Fruit fly (Drosophila melanogaster) whole organism, embryonic: Measurements from ENCODE around the gene Obp99d.
A peak's percentile ranks its signal among the peaks of the same experiment; 100 is the strongest.

Experiments used
- Ada2b ChIP-seq: fragments of 200-800 bp; sonication (Bioruptor generic); IDR thresholded peaks from 2 replicates; pipeline ENCODE4 v1.3.6; 2022; ENCODE audit warnings: missing biosample characterization, missing genetic modification characterization
- Atf3 ChIP-seq: fragments of 200-800 bp; sonication (Bioruptor generic); optimal IDR thresholded peaks from 3 replicates; lab custom pipeline; 2016; ENCODE audit warnings: missing biosample characterization, missing genetic modification characterization
- B-H1 ChIP-seq: fragments of 200-800 bp; sonication (Bioruptor generic); IDR thresholded peaks from 3 replicates; pipeline ENCODE4 v1.3.6; 2022; ENCODE audit warnings: missing biosample characterization, missing genetic modification characterization
- CG10366 ChIP-seq: fragments of 200-800 bp; sonication (Bioruptor generic); IDR thresholded peaks from 2 replicates; pipeline ENCODE4 v1.3.6; 2022; ENCODE audit warnings: missing biosample characterization, missing genetic modification characterization
- CG10431 ChIP-seq: fragments of 200-800 bp; sonication (Bioruptor generic); optimal IDR thresholded peaks from 3 replicates; lab custom pipeline; 2018; ENCODE audit warnings: missing biosample characterization, mild to moderate bottlenecking, missing genetic modification characterization
- CG10565 ChIP-seq: fragments of 200-800 bp; sonication (Bioruptor generic); optimal IDR thresholded peaks from 3 replicates; lab custom pipeline; 2016; ENCODE audit warnings: missing biosample characterization, mild to moderate bottlenecking, missing genetic modification characterization
- CG11723 ChIP-seq: fragments of 200-800 bp; sonication (Bioruptor generic); optimal IDR thresholded peaks from 2 replicates; lab custom pipeline; 2017; ENCODE audit warnings: missing biosample characterization, mild to moderate bottlenecking, missing genetic modification characterization
- CG12155 ChIP-seq: fragments of 200-800 bp; sonication (Bioruptor generic); optimal IDR thresholded peaks from 3 replicates; lab custom pipeline; 2016; ENCODE audit warnings: missing biosample characterization, missing genetic modification characterization
- CG12769 ChIP-seq: fragments of 200-800 bp; sonication (Bioruptor generic); optimal IDR thresholded peaks from 2 replicates; lab custom pipeline; 2019; ENCODE audit warnings: missing biosample characterization, mild to moderate bottlenecking, missing genetic modification characterization, moderate library complexity
- CG13894 ChIP-seq: fragments of 200-800 bp; sonication (Bioruptor generic); optimal IDR thresholded peaks from 3 replicates; lab custom pipeline; 2018; ENCODE audit warnings: missing biosample characterization, mild to moderate bottlenecking, missing genetic modification characterization, moderate library complexity
- CG15514 ChIP-seq: fragments of 200-800 bp; sonication (Bioruptor generic); optimal IDR thresholded peaks from 3 replicates; lab custom pipeline; 2017; ENCODE audit warnings: missing biosample characterization, missing genetic modification characterization, mild to moderate bottlenecking, moderate library complexity, missing genetic modification reagents
- CG17359 ChIP-seq: fragments of 200-800 bp; sonication (Bioruptor generic); optimal IDR thresholded peaks from 3 replicates; lab custom pipeline; 2018; ENCODE audit warnings: missing biosample characterization, mild to moderate bottlenecking, missing genetic modification characterization, moderate library complexity
- CG18619 ChIP-seq: fragments of 200-800 bp; sonication (Bioruptor generic); optimal IDR thresholded peaks from 3 replicates; lab custom pipeline; 2017; ENCODE audit warnings: missing biosample characterization, mild to moderate bottlenecking, missing genetic modification characterization
- CG34422 ChIP-seq: fragments of 200-800 bp; sonication (Bioruptor generic); IDR thresholded peaks from 3 replicates; pipeline ENCODE4 v1.3.6; 2022; ENCODE audit warnings: missing biosample characterization, missing genetic modification characterization
- CG4282 ChIP-seq: fragments of 200-800 bp; sonication (Bioruptor generic); optimal IDR thresholded peaks from 2 replicates; lab custom pipeline; 2016; ENCODE audit warnings: missing biosample characterization, missing genetic modification characterization
- CG4360 ChIP-seq: fragments of 200-800 bp; sonication (Bioruptor generic); IDR thresholded peaks from 2 replicates; pipeline ENCODE4 v1.3.6; 2022; ENCODE audit warnings: missing biosample characterization, missing genetic modification characterization
- CG4820 ChIP-seq: fragments of 200-800 bp; sonication (Bioruptor generic); optimal IDR thresholded peaks from 3 replicates; lab custom pipeline; 2016; ENCODE audit warnings: missing biosample characterization, missing genetic modification characterization
- CG6254 ChIP-seq: fragments of 200-800 bp; sonication (Bioruptor generic); optimal IDR thresholded peaks from 3 replicates; lab custom pipeline; 2017; ENCODE audit warnings: mild to moderate bottlenecking, missing biosample characterization, missing genetic modification reagents, missing genetic modification characterization
- CG7786 ChIP-seq: fragments of 200-800 bp; sonication (Bioruptor generic); optimal IDR thresholded peaks from 2 replicates; lab custom pipeline; 2016; ENCODE audit warnings: missing biosample characterization, missing genetic modification characterization
- CG7928 ChIP-seq: fragments of 200-800 bp; sonication (Bioruptor generic); optimal IDR thresholded peaks from 2 replicates; lab custom pipeline; 2017; ENCODE audit warnings: missing biosample characterization, mild to moderate bottlenecking, missing genetic modification characterization
- CG8089 ChIP-seq: fragments of 200-800 bp; sonication (Bioruptor generic); optimal IDR thresholded peaks from 3 replicates; lab custom pipeline; 2016; ENCODE audit warnings: missing biosample characterization, missing genetic modification characterization
- CG8290 ChIP-seq, 3 experiments: fragments of 200-800 bp; sonication (Bioruptor generic); optimal IDR thresholded peaks; 2 replicates each; lab custom pipeline; 2016 to 2019; ENCODE audit warnings: missing biosample characterization in 3 of 3, missing genetic modification characterization in 3 of 3, mild to moderate bottlenecking in 2 of 3, moderate library complexity in 1 of 3
- CG8359 ChIP-seq: fragments of 200-800 bp; sonication (Bioruptor generic); optimal IDR thresholded peaks from 2 replicates; lab custom pipeline; 2017; ENCODE audit warnings: missing biosample characterization, mild to moderate bottlenecking, missing genetic modification characterization, borderline replicate concordance
- CG8924 ChIP-seq: fragments of 200-800 bp; optimal IDR thresholded peaks from 3 replicates; lab custom pipeline; 2019; ENCODE audit warnings: missing biosample characterization, mild to moderate bottlenecking, missing genetic modification characterization, moderate library complexity
- Dfd ChIP-seq, 2 experiments: fragments of >200 bp; optimal IDR thresholded peaks; 2 replicates each; lab custom pipeline; 2017; ENCODE audit warnings: missing biosample characterization in 2 of 2, missing genetic modification characterization in 2 of 2
- Doc2 ChIP-seq: fragments of 200-800 bp; sonication (Bioruptor generic); IDR thresholded peaks from 2 replicates; pipeline ENCODE4 v1.3.6; 2022; ENCODE audit warnings: missing biosample characterization, missing genetic modification characterization
- Oaz ChIP-seq: fragments of 200-800 bp; sonication (Bioruptor generic); IDR thresholded peaks from 2 replicates; pipeline ENCODE4 v1.3.6; 2022; ENCODE audit warnings: missing biosample characterization, missing genetic modification characterization
- Opbp ChIP-seq: fragments of 200-800 bp; sonication (Bioruptor generic); IDR thresholded peaks from 3 replicates; pipeline ENCODE4 v1.3.6; 2022; ENCODE audit warnings: missing biosample characterization, missing genetic modification characterization; ENCODE audit not compliant: partially characterized antibody
- Side ChIP-seq: fragments of 200-800 bp; sonication (Bioruptor generic); optimal IDR thresholded peaks from 2 replicates; lab custom pipeline; 2016; ENCODE audit warnings: missing biosample characterization, missing genetic modification characterization
- Tbp ChIP-seq: fragments of >200 bp; optimal IDR thresholded peaks from 2 replicates; lab custom pipeline; 2018; ENCODE audit warnings: missing biosample characterization, missing genetic modification characterization
- Trl ChIP-seq, 3 experiments: fragments of >200 bp in 2 of 3; fragments of 200-800 bp in 1 of 3; sonication (Bioruptor generic) in 1 of 3; optimal IDR thresholded peaks; 2 replicates in 1 of 3; 3 replicates in 2 of 3; lab custom pipeline; 2016 to 2017; ENCODE audit warnings: missing biosample characterization in 1 of 3, missing genetic modification characterization in 1 of 3
- ac ChIP-seq: fragments of 200-800 bp; sonication (Bioruptor generic); optimal IDR thresholded peaks from 3 replicates; lab custom pipeline; 2017; ENCODE audit warnings: missing biosample characterization, mild to moderate bottlenecking, missing genetic modification characterization
- al ChIP-seq: fragments of 200-800 bp; sonication (Bioruptor generic); IDR thresholded peaks from 2 replicates; pipeline ENCODE4 v1.3.6; 2022; ENCODE audit warnings: missing biosample characterization, missing genetic modification characterization
- ara ChIP-seq: fragments of 200-800 bp; sonication (Bioruptor generic); IDR thresholded peaks from 2 replicates; pipeline ENCODE4 v1.3.6; 2022; ENCODE audit warnings: missing biosample characterization, missing genetic modification characterization
- az2 ChIP-seq: fragments of 200-800 bp; sonication (Bioruptor generic); optimal IDR thresholded peaks from 3 replicates; lab custom pipeline; 2016; ENCODE audit warnings: missing biosample characterization, missing genetic modification characterization
- bigmax ChIP-seq: fragments of 200-800 bp; sonication (Bioruptor generic); optimal IDR thresholded peaks from 2 replicates; lab custom pipeline; 2018; ENCODE audit warnings: missing biosample characterization, mild to moderate bottlenecking, missing genetic modification characterization
- bowl ChIP-seq: fragments of 200-800 bp; sonication (Bioruptor generic); IDR thresholded peaks from 2 replicates; pipeline ENCODE4 v1.3.6; 2022; ENCODE audit warnings: missing biosample characterization, missing genetic modification characterization
- crp ChIP-seq, 2 experiments: fragments of 200-800 bp; sonication (Bioruptor generic); optimal IDR thresholded peaks; 2 replicates in 1 of 2; 3 replicates in 1 of 2; lab custom pipeline; 2017; ENCODE audit warnings: missing biosample characterization in 2 of 2, missing genetic modification characterization in 2 of 2, mild to moderate bottlenecking in 1 of 2, moderate library complexity in 1 of 2
- cwo ChIP-seq: fragments of 200-800 bp; sonication (Bioruptor generic); optimal IDR thresholded peaks from 3 replicates; lab custom pipeline; 2017; ENCODE audit warnings: missing biosample characterization, missing genetic modification characterization, mild to moderate bottlenecking, moderate library complexity, missing genetic modification reagents
- dmrt99B ChIP-seq: fragments of 200-800 bp; sonication (Bioruptor generic); optimal IDR thresholded peaks from 2 replicates; lab custom pipeline; 2018; ENCODE audit warnings: missing biosample characterization, mild to moderate bottlenecking, missing genetic modification characterization, moderate library complexity
- en ChIP-seq: fragments of 200-800 bp; sonication (Bioruptor generic); optimal IDR thresholded peaks from 2 replicates; lab custom pipeline; 2016; ENCODE audit warnings: missing biosample characterization, missing genetic modification characterization
- ewg ChIP-seq: fragments of 200-800 bp; sonication (Bioruptor generic); optimal IDR thresholded peaks from 3 replicates; lab custom pipeline; 2017; ENCODE audit warnings: mild to moderate bottlenecking, missing biosample characterization, missing genetic modification reagents, missing genetic modification characterization
- fd64A ChIP-seq: fragments of 200-800 bp; sonication (Bioruptor generic); optimal IDR thresholded peaks from 3 replicates; lab custom pipeline; 2018; ENCODE audit warnings: missing biosample characterization, mild to moderate bottlenecking, missing genetic modification characterization
- gce ChIP-seq: fragments of 200-800 bp; sonication (Bioruptor generic); IDR thresholded peaks from 3 replicates; pipeline ENCODE4 v1.3.6; 2022; ENCODE audit warnings: missing biosample characterization, missing genetic modification characterization
- lab ChIP-seq: fragments of 200-800 bp; sonication (Bioruptor generic); optimal IDR thresholded peaks from 3 replicates; lab custom pipeline; 2017; ENCODE audit warnings: missing biosample characterization, missing genetic modification characterization, mild to moderate bottlenecking, moderate library complexity, missing genetic modification reagents
- maf-S ChIP-seq: fragments of 200-800 bp; sonication (Bioruptor generic); optimal IDR thresholded peaks from 2 replicates; lab custom pipeline; 2016; ENCODE audit warnings: missing biosample characterization, missing genetic modification characterization
- odd ChIP-seq: fragments of 200-800 bp; sonication (Bioruptor generic); optimal IDR thresholded peaks from 2 replicates; lab custom pipeline; 2017; ENCODE audit warnings: missing biosample characterization, mild to moderate bottlenecking, missing genetic modification characterization
- otp ChIP-seq: fragments of 200-800 bp; sonication (Bioruptor generic); IDR thresholded peaks from 3 replicates; pipeline ENCODE4, ENCODE4 v1.3.6; 2022; ENCODE audit warnings: missing biosample characterization, missing genetic modification characterization
- sim ChIP-seq: fragments of 200-800 bp; sonication (Bioruptor generic); IDR thresholded peaks from 2 replicates; pipeline ENCODE4 v1.3.6; 2022; ENCODE audit warnings: missing biosample characterization, missing genetic modification characterization
- sisA ChIP-seq: fragments of 200-800 bp; sonication (Bioruptor generic); IDR thresholded peaks from 2 replicates; pipeline ENCODE4 v1.3.6; 2022; ENCODE audit warnings: missing biosample characterization, missing genetic modification characterization
- trem ChIP-seq: fragments of 200-800 bp; optimal IDR thresholded peaks from 3 replicates; lab custom pipeline; 2019; ENCODE audit warnings: missing biosample characterization, mild to moderate bottlenecking, missing genetic modification characterization, moderate library complexity

The Obp99d gene

dm6 chr3R:29737891-29738290, 23.6 kb downstream of the Obp99d start, which contains the start of gene Gnpnat (continued):
- peak; percentile 6 for TF ChIP-seq CG4820 (GFP tag; lab: Kevin White, UChicago)
- TF ChIP-seq CG7928: no peak
- no peak for TF ChIP-seq CG4282 (GFP tag; lab: Kevin White, UChicago)
- TF ChIP-seq CG12769 (tag; lab: Kevin White, UChicago): peak; percentile 21
- TF ChIP-seq gce (GFP tag; lab: Robert Waterston, UW): no peak
- TF ChIP-seq otp: no peak
- TF ChIP-seq ac (GFP tag; lab: Kevin White, UChicago): no peak
- peak; percentile 57 for TF ChIP-seq CG8924 (tag; lab: Kevin White, UChicago)
- TF ChIP-seq sim (GFP tag; lab: Robert Waterston, UW): no peak
- TF ChIP-seq CG10565 (GFP tag; lab: Kevin White, UChicago): no peak
- TF ChIP-seq Ada2b (GFP tag; lab: Robert Waterston, UW): no peak
- no peak for TF ChIP-seq Side
- no peak for TF ChIP-seq Dfd (GFP tag; optimal IDR thresholded peaks at IDR 0.05; lab: Kevin White, UChicago)
- TF ChIP-seq Opbp: no peak
- peak; percentile 3 for TF ChIP-seq maf-S
- TF ChIP-seq Tbp: no peak
- TF ChIP-seq trem: peak; percentile 42
- peak in 1 of 2 experiments; percentile 66 for TF ChIP-seq crp (GFP tag; optimal IDR thresholded peaks at IDR 0.05; lab: Kevin White, UChicago)
- peak; percentile 22 for TF ChIP-seq ewg (GFP tag; lab: Kevin White, UChicago)
- peak; percentile 37 for TF ChIP-seq CG15514
- TF ChIP-seq sisA: no peak
- TF ChIP-seq CG8089: no peak
- TF ChIP-seq Oaz (GFP tag; lab: Robert Waterston, UW): no peak
- TF ChIP-seq odd: peak; percentile 39
- TF ChIP-seq Trl (optimal IDR thresholded peaks at IDR 0.05; lab: Kevin White, UChicago): no peak
- TF ChIP-seq Trl (GFP tag; optimal IDR thresholded peaks at IDR 0.05; lab: Kevin White, UChicago): no peak
- TF ChIP-seq al (GFP tag; lab: Robert Waterston, UW): no peak
- TF ChIP-seq en (GFP tag; lab: Kevin White, UChicago): no peak
- peak; percentile 57 for TF ChIP-seq CG6254 (GFP tag; lab: Kevin White, UChicago)
- TF ChIP-seq CG7786 (GFP tag; lab: Kevin White, UChicago): no peak
- no peak for TF ChIP-seq CG10366
- no peak for TF ChIP-seq CG10431 (GFP tag; lab: Kevin White, UChicago)
- TF ChIP-seq az2 (GFP tag; lab: Kevin White, UChicago): peak; percentile 25
- no peak for TF ChIP-seq CG8359 (GFP tag; lab: Kevin White, UChicago)
- no peak for TF ChIP-seq Atf3 (GFP tag; lab: Kevin White, UChicago)
- no peak for TF ChIP-seq CG4360 (GFP tag; lab: Robert Waterston, UW)
- TF ChIP-seq bowl (GFP tag; lab: Robert Waterston, UW): no peak
- peak; percentile 77 for TF ChIP-seq lab (GFP tag; lab: Kevin White, UChicago)
- TF ChIP-seq CG8290 (GFP tag; optimal IDR thresholded peaks at IDR 0.05; lab: Kevin White, UChicago): no peak
- no peak for TF ChIP-seq CG8290 (tag; optimal IDR thresholded peaks at IDR 0.05; lab: Kevin White, UChicago)
- peak; percentile 22 for TF ChIP-seq CG12155 (GFP tag; lab: Kevin White, UChicago)
- peak; percentile 63 for TF ChIP-seq dmrt99B (tag; lab: Kevin White, UChicago)
- peak; percentile 73 for TF ChIP-seq CG17359 (tag; lab: Kevin White, UChicago)
- TF ChIP-seq Doc2 (GFP tag; lab: Robert Waterston, UW): no peak
- TF ChIP-seq B-H1: no peak
- TF ChIP-seq ara (GFP tag; lab: Robert Waterston, UW): no peak
- TF ChIP-seq CG18619: no peak
- no peak for TF ChIP-seq bigmax (GFP tag; lab: Kevin White, UChicago)
- no peak for TF ChIP-seq CG11723 (GFP tag; lab: Kevin White, UChicago)
- peak; percentile 36 for TF ChIP-seq cwo (GFP tag; lab: Kevin White, UChicago)
- no peak for TF ChIP-seq CG34422
- TF ChIP-seq fd64A (GFP tag; lab: Kevin White, UChicago): no peak
- peak; percentile 26 for TF ChIP-seq CG13894 (tag; lab: Kevin White, UChicago)
